Fruit fly (Drosophila melanogaster) whole organism, embryonic: Measurements from ENCODE around the gene Sf3b3.

Source experiments
- Adf1 ChIP-seq: fragments of 200-800 bp; sonication (Bioruptor generic); IDR thresholded peaks from 2 replicates; pipeline ENCODE4 v1.3.6; 2022; ENCODE audit warnings: missing biosample characterization, missing genetic modification characterization
- B-H1 ChIP-seq: fragments of 200-800 bp; sonication (Bioruptor generic); IDR thresholded peaks from 3 replicates; pipeline ENCODE4 v1.3.6; 2022; ENCODE audit warnings: missing biosample characterization, missing genetic modification characterization
- Bdp1 ChIP-seq: fragments of 200-800 bp; sonication (Bioruptor generic); optimal IDR thresholded peaks from 3 replicates; lab custom pipeline; 2016; ENCODE audit warnings: missing biosample characterization, missing genetic modification characterization
- CG10267 ChIP-seq: fragments of 200-800 bp; sonication (Bioruptor generic); optimal IDR thresholded peaks from 2 replicates; lab custom pipeline; 2018; ENCODE audit warnings: missing biosample characterization, mild to moderate bottlenecking, missing genetic modification characterization, moderate library complexity
- CG10654 ChIP-seq: fragments of 200-800 bp; sonication (Bioruptor generic); optimal IDR thresholded peaks from 2 replicates; lab custom pipeline; 2016; ENCODE audit warnings: missing biosample characterization, missing genetic modification characterization
- CG12071 ChIP-seq: fragments of 200-800 bp; sonication (Bioruptor generic); optimal IDR thresholded peaks from 3 replicates; lab custom pipeline; 2018; ENCODE audit warnings: missing biosample characterization, mild to moderate bottlenecking, missing genetic modification characterization
- CG14860 ChIP-seq: fragments of 200-800 bp; sonication (Bioruptor generic); IDR thresholded peaks from 3 replicates; pipeline ENCODE4 v1.3.6; 2022; ENCODE audit warnings: missing biosample characterization, missing genetic modification characterization; ENCODE audit not compliant: partially characterized antibody
- CG15269 ChIP-seq: fragments of 200-800 bp; sonication (Bioruptor generic); optimal IDR thresholded peaks from 2 replicates; lab custom pipeline; 2018; ENCODE audit warnings: missing biosample characterization, mild to moderate bottlenecking, missing genetic modification characterization, moderate library complexity
- CG1603 ChIP-seq: fragments of 200-800 bp; sonication (Bioruptor generic); optimal IDR thresholded peaks from 2 replicates; lab custom pipeline; 2019; ENCODE audit warnings: missing biosample characterization, mild to moderate bottlenecking, missing genetic modification characterization, moderate library complexity
- CG17612 ChIP-seq: fragments of 200-800 bp; sonication (Bioruptor generic); IDR thresholded peaks from 2 replicates; pipeline ENCODE4 v1.3.6; 2022; ENCODE audit warnings: missing biosample characterization, missing genetic modification characterization
- CG18011 ChIP-seq: fragments of 200-800 bp; sonication (Bioruptor generic); optimal IDR thresholded peaks from 2 replicates; lab custom pipeline; 2017; ENCODE audit warnings: missing biosample characterization, missing genetic modification characterization, mild to moderate bottlenecking, moderate library complexity, missing genotype
- CG18599 ChIP-seq: fragments of 200-800 bp; sonication (Bioruptor generic); optimal IDR thresholded peaks from 3 replicates; lab custom pipeline; 2017; ENCODE audit warnings: missing biosample characterization, missing genetic modification characterization, mild to moderate bottlenecking, moderate library complexity, missing genetic modification reagents
- CG2199 ChIP-seq: fragments of 200-800 bp; sonication (Bioruptor generic); IDR thresholded peaks from 3 replicates; pipeline ENCODE4 v1.3.6; 2022; ENCODE audit warnings: missing biosample characterization, missing genetic modification characterization
- CG30020 ChIP-seq: fragments of 200-800 bp; optimal IDR thresholded peaks from 2 replicates; lab custom pipeline; 2019; ENCODE audit warnings: missing biosample characterization, mild to moderate bottlenecking, missing genetic modification characterization, moderate library complexity
- CG3281 ChIP-seq: fragments of 200-800 bp; sonication (Bioruptor generic); optimal IDR thresholded peaks from 3 replicates; lab custom pipeline; 2017; ENCODE audit warnings: missing biosample characterization, mild to moderate bottlenecking, missing genetic modification characterization
- CG42726 ChIP-seq: fragments of 200-800 bp; sonication (Bioruptor generic); IDR thresholded peaks from 2 replicates; pipeline ENCODE4 v1.3.6; 2022; ENCODE audit warnings: missing biosample characterization, missing genetic modification characterization; ENCODE audit not compliant: partially characterized antibody
- CG6254 ChIP-seq: fragments of 200-800 bp; sonication (Bioruptor generic); optimal IDR thresholded peaks from 3 replicates; lab custom pipeline; 2017; ENCODE audit warnings: mild to moderate bottlenecking, missing biosample characterization, missing genetic modification reagents, missing genetic modification characterization
- CG7271 ChIP-seq: fragments of 200-800 bp; sonication (Bioruptor generic); optimal IDR thresholded peaks from 2 replicates; lab custom pipeline; 2018; ENCODE audit warnings: missing biosample characterization, mild to moderate bottlenecking, missing genetic modification characterization, moderate library complexity
- CG7357 ChIP-seq: fragments of 200-800 bp; sonication (Bioruptor generic); IDR thresholded peaks from 3 replicates; pipeline ENCODE4 v1.3.6; 2022; ENCODE audit warnings: missing biosample characterization, missing genetic modification characterization
- CG8388 ChIP-seq: fragments of 200-800 bp; sonication (Bioruptor generic); optimal IDR thresholded peaks from 2 replicates; lab custom pipeline; 2019; ENCODE audit warnings: missing biosample characterization, mild to moderate bottlenecking, missing genetic modification characterization, moderate library complexity
- CG8924 ChIP-seq: fragments of 200-800 bp; optimal IDR thresholded peaks from 3 replicates; lab custom pipeline; 2019; ENCODE audit warnings: missing biosample characterization, mild to moderate bottlenecking, missing genetic modification characterization, moderate library complexity
- Doc3 ChIP-seq: fragments of 200-800 bp; sonication (Bioruptor generic); IDR thresholded peaks from 3 replicates; pipeline ENCODE4 v1.3.6; 2022; ENCODE audit warnings: missing biosample characterization, missing genetic modification characterization; ENCODE audit not compliant: partially characterized antibody
- Ets65A ChIP-seq: fragments of 200-800 bp; sonication (Bioruptor generic); peaks from one replicate; lab custom pipeline; 2016; ENCODE audit warnings: missing biosample characterization, missing genetic modification characterization
- Fer2 ChIP-seq: fragments of 200-800 bp; sonication (Bioruptor generic); optimal IDR thresholded peaks from 2 replicates; lab custom pipeline; 2018; ENCODE audit warnings: missing biosample characterization, mild to moderate bottlenecking, missing genetic modification characterization, moderate library complexity
- H15 ChIP-seq: fragments of 200-800 bp; sonication (Bioruptor generic); IDR thresholded peaks from 3 replicates; pipeline ENCODE4 v1.3.6; 2022; ENCODE audit warnings: missing biosample characterization, missing genetic modification characterization
- Mad ChIP-seq: fragments of 200-800 bp; sonication (Bioruptor generic); optimal IDR thresholded peaks from 2 replicates; lab custom pipeline; 2016; ENCODE audit warnings: missing biosample characterization, missing genetic modification characterization
- Max ChIP-seq: fragments of 200-800 bp; sonication (Bioruptor generic); optimal IDR thresholded peaks from 2 replicates; lab custom pipeline; 2016; ENCODE audit warnings: missing biosample characterization, mild to moderate bottlenecking, missing genetic modification characterization
- NK7.1 ChIP-seq: fragments of 200-800 bp; sonication (Bioruptor generic); optimal IDR thresholded peaks from 3 replicates; lab custom pipeline; 2016; ENCODE audit warnings: missing biosample characterization, missing genetic modification characterization
- Nf-YA ChIP-seq: fragments of 200-800 bp; sonication (Bioruptor generic); IDR thresholded peaks from 2 replicates; pipeline ENCODE4 v1.3.6; 2022; ENCODE audit warnings: missing biosample characterization, missing genetic modification characterization
- Oaz ChIP-seq: fragments of 200-800 bp; sonication (Bioruptor generic); IDR thresholded peaks from 2 replicates; pipeline ENCODE4 v1.3.6; 2022; ENCODE audit warnings: missing biosample characterization, missing genetic modification characterization
- aop ChIP-seq: fragments of 200-800 bp; sonication (Bioruptor generic); IDR thresholded peaks from 2 replicates; pipeline ENCODE4 v1.3.6; 2022; ENCODE audit warnings: missing biosample characterization, missing genetic modification characterization
- bsh ChIP-seq, 2 experiments: fragments of 200-800 bp; sonication (Bioruptor generic); optimal IDR thresholded peaks; 2 replicates each; lab custom pipeline; 2017 to 2018; ENCODE audit warnings: mild to moderate bottlenecking in 2 of 2, missing biosample characterization in 2 of 2, missing genetic modification characterization in 2 of 2, moderate library complexity in 1 of 2
- btn ChIP-seq: fragments of 200-800 bp; sonication (Bioruptor generic); optimal IDR thresholded peaks from 2 replicates; lab custom pipeline; 2016; ENCODE audit warnings: missing biosample characterization, missing genetic modification characterization
- danr ChIP-seq: fragments of 200-800 bp; sonication (Bioruptor generic); IDR thresholded peaks from 2 replicates; pipeline ENCODE4 v1.3.6; 2022; ENCODE audit warnings: missing biosample characterization, missing genetic modification characterization
- dm ChIP-seq: fragments of 200-800 bp; sonication (Bioruptor generic); optimal IDR thresholded peaks from 3 replicates; lab custom pipeline; 2016; ENCODE audit warnings: missing biosample characterization, missing genetic modification characterization
- dmrt11E ChIP-seq: fragments of 200-800 bp; sonication (Bioruptor generic); optimal IDR thresholded peaks from 3 replicates; lab custom pipeline; 2018; ENCODE audit warnings: missing biosample characterization, mild to moderate bottlenecking, missing genetic modification characterization, moderate library complexity
- her ChIP-seq: fragments of 200-800 bp; sonication (Bioruptor generic); optimal IDR thresholded peaks from 2 replicates; lab custom pipeline; 2016; ENCODE audit warnings: missing biosample characterization, missing genetic modification characterization
- jumu ChIP-seq: fragments of 200-800 bp; sonication (Bioruptor generic); optimal IDR thresholded peaks from 3 replicates; lab custom pipeline; 2016; ENCODE audit warnings: missing biosample characterization, missing genetic modification characterization
- kah ChIP-seq: fragments of 200-800 bp; sonication (Bioruptor generic); optimal IDR thresholded peaks from 2 replicates; lab custom pipeline; 2018; ENCODE audit warnings: missing biosample characterization, mild to moderate bottlenecking, missing genetic modification characterization
- kay ChIP-seq: fragments of 200-800 bp; sonication (Bioruptor generic); optimal IDR thresholded peaks from 2 replicates; lab custom pipeline; 2016; ENCODE audit warnings: missing biosample characterization, missing genetic modification characterization
- klu ChIP-seq: fragments of 200-800 bp; sonication (Bioruptor generic); IDR thresholded peaks from 2 replicates; pipeline ENCODE4 v1.3.6; 2022; ENCODE audit warnings: missing biosample characterization, missing genetic modification characterization
- lab ChIP-seq: fragments of 200-800 bp; sonication (Bioruptor generic); optimal IDR thresholded peaks from 3 replicates; lab custom pipeline; 2017; ENCODE audit warnings: missing biosample characterization, missing genetic modification characterization, mild to moderate bottlenecking, moderate library complexity, missing genetic modification reagents
- lmd ChIP-seq: fragments of 200-800 bp; sonication (Bioruptor generic); IDR thresholded peaks from 2 replicates; pipeline ENCODE4 v1.3.6; 2022; ENCODE audit warnings: missing biosample characterization, missing genetic modification characterization
- schlank ChIP-seq: fragments of 200-800 bp; sonication (Bioruptor generic); optimal IDR thresholded peaks from 2 replicates; lab custom pipeline; 2018; ENCODE audit warnings: missing biosample characterization, mild to moderate bottlenecking, missing genetic modification characterization
- sens-2 ChIP-seq: fragments of 200-800 bp; sonication (Bioruptor generic); IDR thresholded peaks from 2 replicates; pipeline ENCODE4 v1.3.6; 2022; ENCODE audit warnings: missing biosample characterization, missing genetic modification characterization
- slou ChIP-seq: fragments of 200-800 bp; sonication (Bioruptor generic); optimal IDR thresholded peaks from 3 replicates; lab custom pipeline; 2016; ENCODE audit warnings: missing biosample characterization, missing genetic modification characterization
- slp2 ChIP-seq: fragments of 200-800 bp; sonication (Bioruptor generic); optimal IDR thresholded peaks from 2 replicates; lab custom pipeline; 2016; ENCODE audit warnings: missing biosample characterization, missing genetic modification characterization
- sqz ChIP-seq: fragments of 200-800 bp; sonication (Bioruptor generic); optimal IDR thresholded peaks from 3 replicates; lab custom pipeline; 2018; ENCODE audit warnings: missing biosample characterization, mild to moderate bottlenecking, missing genetic modification characterization
- unpg ChIP-seq: fragments of 200-800 bp; sonication (Bioruptor generic); optimal IDR thresholded peaks from 3 replicates; lab custom pipeline; 2018; ENCODE audit warnings: missing biosample characterization, mild to moderate bottlenecking, missing genetic modification characterization, moderate library complexity

The Sf3b3 gene

DNA sequence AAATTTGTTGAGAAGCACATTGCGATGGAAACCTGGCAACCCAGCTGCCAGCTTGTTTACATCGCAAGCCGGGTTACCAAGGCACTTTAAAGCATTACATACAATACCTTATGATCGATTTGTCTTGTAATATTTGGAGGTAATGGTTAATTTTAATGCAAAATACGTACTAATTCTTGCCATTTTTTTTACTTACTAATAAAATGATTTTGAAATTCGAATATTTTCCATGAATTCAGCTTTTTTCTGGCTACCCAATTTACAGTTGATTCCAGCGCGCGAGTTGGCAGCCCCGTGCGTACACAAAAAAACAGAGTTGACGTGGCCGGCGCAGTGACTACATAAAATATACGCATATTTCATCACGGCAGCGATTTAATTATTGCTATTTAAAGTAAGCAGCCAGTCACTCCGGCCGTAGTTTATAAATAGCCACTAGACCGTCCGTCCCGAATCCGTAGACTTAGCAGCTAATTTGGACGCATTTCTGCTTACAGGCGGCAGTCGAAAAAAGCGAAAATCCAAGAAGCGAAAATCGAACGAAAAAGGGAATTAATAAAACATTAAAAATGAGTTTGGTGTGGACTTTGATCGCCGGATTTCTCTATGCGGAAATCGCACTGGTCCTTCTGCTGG, 4.5 kb upstream of the Sf3b3 start, which contains the start of the genes CG13901 and CG13887 (continued):
- TF ChIP-seq CG1603 (tag; lab: Kevin White, UChicago) (peak; percentile 91), Doc3 (GFP tag; lab: Robert Waterston, UW) (no peak), B-H1 (peak; percentile 80), CG42726 (GFP tag; lab: Robert Waterston, UW) (no peak), CG12071 (peak; percentile 62), Ets65A (peak; percentile 99), CG30020 (tag; lab: Kevin White, UChicago) (peak; percentile 82), CG10654 (GFP tag; lab: Kevin White, UChicago) (peak; percentile 92), lab (GFP tag; lab: Kevin White, UChicago) (peak; percentile 94), CG2199 (GFP tag; lab: Robert Waterston, UW) (0 out of 3 replicates have a peak, but pooled peaks have one; percentile 22), her (peak; percentile 76), jumu (GFP tag; lab: Kevin White, UChicago) (peak; percentile 92), CG17612 (peak; percentile 67), Adf1 (GFP tag; lab: Robert Waterston, UW) (peak; percentile 72), CG8924 (tag; lab: Kevin White, UChicago) (peak; percentile 89), CG8388 (GFP tag; lab: Kevin White, UChicago) (peak; percentile 83), CG7271 (tag; lab: Kevin White, UChicago) (peak; percentile 78), slp2 (GFP tag; lab: Kevin White, UChicago) (peak; percentile 93), aop (GFP tag; lab: Robert Waterston, UW) (no peak), dmrt11E (tag; lab: Kevin White, UChicago) (peak; percentile 86), Nf-YA (GFP tag; lab: Robert Waterston, UW) (peak; percentile 77), sqz (GFP tag; lab: Kevin White, UChicago) (peak; percentile 88), CG10267 (tag; lab: Kevin White, UChicago) (peak; percentile 77), bsh (GFP tag; optimal IDR thresholded peaks at IDR 0.05; lab: Kevin White, UChicago) (peak; percentile 31 to 90), H15 (GFP tag; lab: Robert Waterston, UW) (peak; percentile 81), Max (GFP tag; lab: Kevin White, UChicago) (peak; percentile 95), NK7.1 (GFP tag; lab: Kevin White, UChicago) (peak; percentile 77), CG3281 (GFP tag; lab: Kevin White, UChicago) (peak; percentile 91), CG15269 (tag; lab: Kevin White, UChicago) (peak; percentile 89), kay (GFP tag; lab: Kevin White, UChicago) (peak; percentile 94), CG18011 (GFP tag; lab: Kevin White, UChicago) (peak; percentile 87), CG6254 (GFP tag; lab: Kevin White, UChicago) (peak; percentile 47), unpg (GFP tag; lab: Kevin White, UChicago) (peak; percentile 90), schlank (peak; percentile 81), danr (GFP tag; lab: Robert Waterston, UW) (peak; percentile 82), slou (GFP tag; lab: Kevin White, UChicago) (peak; percentile 86), Oaz (GFP tag; lab: Robert Waterston, UW) (peak; percentile 78), lmd (GFP tag; lab: Robert Waterston, UW) (peak; percentile 89), Fer2 (tag; lab: Kevin White, UChicago) (peak; percentile 87), klu (peak; percentile 82), btn (peak; percentile 52), CG18599 (GFP tag; lab: Kevin White, UChicago) (peak; percentile 94), Bdp1 (GFP tag; lab: Kevin White, UChicago) (peak; percentile 84), Mad (GFP tag; lab: Kevin White, UChicago) (peak; percentile 77), sens-2 (GFP tag; lab: Robert Waterston, UW) (peak; percentile 55; the same call in 1 of the 2 replicates), dm (peak; percentile 94), CG7357 (GFP tag; lab: Robert Waterston, UW) (peak; percentile 66; the same call in 2 of the 3 replicates), kah (peak; percentile 51), CG14860 (GFP tag; lab: Robert Waterston, UW) (no peak)
